Worm (Caenorhabditis elegans) whole organism, late embryonic: ENCODE results near the gene abt-1.

Experiments used
- ceh-34 ChIP-seq: sonication (generic microtip); optimal IDR thresholded peaks from 2 replicates; lab custom pipeline; 2016; ENCODE audit warnings: mild to moderate bottlenecking, missing genetic modification characterization, missing compliant biosample characterization
- ceh-45 ChIP-seq: fragments of 200-800 bp; sonication (Bioruptor generic); IDR thresholded peaks from 2 replicates; pipeline ENCODE4 v1.3.6; 2022; ENCODE audit warnings: missing genetic modification reagents, missing genetic modification characterization, missing compliant biosample characterization
- ceh-6 ChIP-seq: fragments of 200-800 bp; sonication (Bioruptor generic); optimal IDR thresholded peaks from 2 replicates; lab custom pipeline; 2018; ENCODE audit warnings: mild to moderate bottlenecking, missing genetic modification characterization, missing compliant biosample characterization
- dve-1 ChIP-seq: sonication (generic microtip); optimal IDR thresholded peaks from 2 replicates; lab custom pipeline; 2017; ENCODE audit warnings: antibody characterized with exemption, mild to moderate bottlenecking, missing genetic modification characterization, missing compliant biosample characterization
- fkh-6 ChIP-seq: sonication (generic microtip); optimal IDR thresholded peaks from 2 replicates; lab custom pipeline; 2016; ENCODE audit warnings: missing genetic modification characterization, missing compliant biosample characterization
- gmeb-2 ChIP-seq: sonication (generic microtip); optimal IDR thresholded peaks from 2 replicates; lab custom pipeline; 2016; ENCODE audit warnings: missing genetic modification characterization, inconsistent platforms, missing compliant biosample characterization
- lim-6 ChIP-seq: sonication (generic microtip); optimal IDR thresholded peaks from 2 replicates; lab custom pipeline; 2016; ENCODE audit warnings: missing genetic modification characterization, missing compliant biosample characterization
- npax-4 ChIP-seq: sonication (generic microtip); optimal IDR thresholded peaks from 2 replicates; lab custom pipeline; 2016; ENCODE audit warnings: missing genetic modification characterization, missing compliant biosample characterization
- pqm-1 ChIP-seq: sonication (generic microtip); optimal IDR thresholded peaks from 2 replicates; lab custom pipeline; 2016; ENCODE audit warnings: missing genetic modification characterization, missing compliant biosample characterization
- unc-3 ChIP-seq, 2 experiments: fragments of 200-800 bp in 1 of 2; sonication (Bioruptor generic) in 1 of 2; sonication (generic microtip) in 1 of 2; conservative IDR thresholded peaks in 1 of 2; optimal IDR thresholded peaks in 1 of 2; 2 replicates each; pipeline versions ENCODE4 v1.3.6 to Lab custom; 2016 to 2022; ENCODE audit warnings: missing compliant biosample characterization in 2 of 2, missing genetic modification characterization in 2 of 2, missing genetic modification reagents in 1 of 2
- ztf-16 ChIP-seq: sonication (generic microtip); optimal IDR thresholded peaks from 2 replicates; lab custom pipeline; 2017; ENCODE audit warnings: missing genetic modification characterization, missing compliant biosample characterization

DNA sequence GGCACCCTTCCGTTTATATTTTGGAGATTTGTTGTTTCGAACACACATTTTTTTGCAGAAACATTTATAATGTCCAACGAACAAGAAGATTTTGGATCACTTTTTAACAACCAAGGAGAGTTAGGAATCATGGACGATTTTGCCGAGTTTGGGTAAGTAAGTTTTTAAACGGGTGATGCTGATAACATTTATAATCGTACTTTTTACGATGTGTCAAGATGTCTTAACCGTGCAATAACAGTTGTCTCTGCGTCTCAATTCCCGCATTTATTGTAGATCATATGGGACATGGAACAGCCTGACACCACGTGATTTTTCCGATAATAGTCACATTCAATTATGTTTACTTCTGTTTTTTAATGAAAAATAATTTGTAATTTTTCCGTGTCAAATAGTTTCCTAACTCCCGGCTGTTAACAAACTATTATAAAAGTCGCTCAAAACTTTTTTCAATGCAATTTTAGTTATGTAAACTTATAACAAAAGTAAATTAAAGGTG is 35.9 kb upstream of the abt-1 start, which contains the start of gene daf-14:
- TF ChIP-seq dve-1 (tag; lab: Kevin White, UChicago) = no peak
- no peak for TF ChIP-seq ztf-16 (tag; lab: Kevin White, UChicago)
- no peak for TF ChIP-seq npax-4 (tag; lab: Kevin White, UChicago)
- TF ChIP-seq fkh-6 = no peak
- TF ChIP-seq ceh-45 = no peak
- no peak for TF ChIP-seq gmeb-2 (tag; lab: Kevin White, UChicago)
- TF ChIP-seq pqm-1 = no peak
- no peak for TF ChIP-seq ceh-34
- TF ChIP-seq lim-6 (tag; lab: Kevin White, UChicago) = no peak
- no peak for TF ChIP-seq unc-3 (GFP tag; conservative IDR thresholded peaks at IDR 0.05; lab: Robert Waterston, UW)
- no peak for TF ChIP-seq unc-3 (tag; optimal IDR thresholded peaks at IDR 0.05; lab: Kevin White, UChicago)
- no peak for TF ChIP-seq ceh-6 (GFP tag; lab: Kevin White, UChicago)
